Worm (Caenorhabditis elegans) whole organism, late embryonic: ENCODE results near the gene otpl-3.

ENCODE experiments used
- F13H6.1 ChIP-seq: sonication (generic microtip); optimal IDR thresholded peaks from 2 replicates; lab custom pipeline; 2016; ENCODE audit warnings: missing genetic modification characterization, missing compliant biosample characterization
- ceh-18 ChIP-seq: sonication (generic microtip); optimal IDR thresholded peaks from 2 replicates; lab custom pipeline; 2016; ENCODE audit warnings: missing genetic modification characterization, missing compliant biosample characterization
- ceh-6 ChIP-seq: fragments of 200-800 bp; sonication (Bioruptor generic); optimal IDR thresholded peaks from 2 replicates; lab custom pipeline; 2018; ENCODE audit warnings: mild to moderate bottlenecking, missing genetic modification characterization, missing compliant biosample characterization
- dve-1 ChIP-seq: sonication (generic microtip); optimal IDR thresholded peaks from 2 replicates; lab custom pipeline; 2017; ENCODE audit warnings: antibody characterized with exemption, mild to moderate bottlenecking, missing genetic modification characterization, missing compliant biosample characterization
- elt-2 ChIP-seq: sonication (generic microtip); optimal IDR thresholded peaks from 2 replicates; lab custom pipeline; 2016; ENCODE audit warnings: missing genetic modification reagents, missing genetic modification characterization, missing compliant biosample characterization
- ets-4 ChIP-seq: sonication (generic microtip); optimal IDR thresholded peaks from 2 replicates; lab custom pipeline; 2016; ENCODE audit warnings: missing genetic modification characterization, missing compliant biosample characterization
- gmeb-2 ChIP-seq: sonication (generic microtip); optimal IDR thresholded peaks from 2 replicates; lab custom pipeline; 2016; ENCODE audit warnings: missing genetic modification characterization, inconsistent platforms, missing compliant biosample characterization
- lim-6 ChIP-seq: sonication (generic microtip); optimal IDR thresholded peaks from 2 replicates; lab custom pipeline; 2016; ENCODE audit warnings: missing genetic modification characterization, missing compliant biosample characterization
- pha-4 ChIP-seq: fragments of 150-350 bp; optimal IDR thresholded peaks from 2 replicates; lab custom pipeline; 2018; ENCODE audit warnings: missing biosample characterization, missing genetic modification reagents, missing genetic modification characterization
- rnt-1 ChIP-seq: sonication (generic microtip); optimal IDR thresholded peaks from 2 replicates; lab custom pipeline; 2016; ENCODE audit warnings: missing genetic modification characterization, missing compliant biosample characterization
- syd-9 ChIP-seq: sonication (generic microtip); optimal IDR thresholded peaks from 2 replicates; lab custom pipeline; 2016; ENCODE audit warnings: mild to moderate bottlenecking, missing genetic modification characterization, moderate library complexity, missing compliant biosample characterization
- tbx-7 ChIP-seq: sonication (generic microtip); optimal IDR thresholded peaks from 2 replicates; lab custom pipeline; 2016; ENCODE audit warnings: missing genotype, missing genetic modification characterization, missing compliant biosample characterization

DNA sequence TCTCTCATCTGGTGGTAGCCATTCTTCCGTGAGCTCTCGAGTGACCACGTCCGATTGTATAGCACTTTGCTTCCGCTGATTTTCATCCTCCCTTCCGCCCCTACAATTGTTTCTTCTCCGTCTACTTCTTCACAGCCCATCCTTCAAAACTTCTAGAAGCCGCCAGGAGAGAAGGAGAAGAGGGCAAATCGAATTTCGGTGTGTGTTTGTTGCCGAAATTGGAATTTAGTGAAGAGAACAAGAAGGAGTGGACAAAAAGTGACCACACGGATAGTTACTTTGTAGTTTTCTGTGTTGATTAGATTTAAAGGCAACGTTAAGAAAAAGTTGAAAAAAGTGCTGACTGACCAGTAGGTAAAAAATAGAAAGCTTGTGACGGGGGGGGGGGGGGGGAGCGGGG, 31.5 kb downstream of the otpl-3 start:
- TF ChIP-seq lim-6 (tag; lab: Kevin White, UChicago) (no peak), gmeb-2 (tag; lab: Kevin White, UChicago) (no peak), rnt-1 (no peak), elt-2 (tag; lab: Kevin White, UChicago) (no peak), pha-4 (tag; lab: Kevin White, UChicago) (no peak), tbx-7 (tag; lab: Kevin White, UChicago) (no peak), ceh-18 (no peak), ceh-6 (no peak), ets-4 (tag; lab: Kevin White, UChicago) (no peak), F13H6.1 (tag; lab: Kevin White, UChicago) (no peak), syd-9 (tag; lab: Kevin White, UChicago) (no peak), dve-1 (no peak)
